Fruit fly (Drosophila melanogaster) whole organism, adult: Measurements from ENCODE around the gene CG10993.

ENCODE experiments used
- CG12768 ChIP-seq: fragments of 200-800 bp; sonication (Bioruptor generic); optimal IDR thresholded peaks from 2 replicates; lab custom pipeline; 2017; ENCODE audit warnings: missing biosample characterization, missing genetic modification characterization, mild to moderate bottlenecking, moderate library complexity, missing genetic modification reagents
- CG14711 ChIP-seq: fragments of 200-800 bp; sonication (Bioruptor generic); optimal IDR thresholded peaks from 2 replicates; lab custom pipeline; 2018; ENCODE audit warnings: missing biosample characterization, mild to moderate bottlenecking, missing genetic modification characterization, moderate library complexity
- CG1620 ChIP-seq: fragments of 200-800 bp; sonication (Bioruptor generic); optimal IDR thresholded peaks from 2 replicates; lab custom pipeline; 2016; ENCODE audit warnings: missing biosample characterization, missing genetic modification characterization
- CG33017 ChIP-seq: fragments of 200-800 bp; sonication (Bioruptor generic); optimal IDR thresholded peaks from 2 replicates; lab custom pipeline; 2018; ENCODE audit warnings: missing biosample characterization, mild to moderate bottlenecking, missing genetic modification characterization, moderate library complexity
- CG5204 ChIP-seq: fragments of 200-800 bp; sonication (Bioruptor generic); optimal IDR thresholded peaks from 2 replicates; lab custom pipeline; 2016; ENCODE audit warnings: missing biosample characterization, missing genetic modification characterization
- Clk ChIP-seq: fragments of 200-800 bp; sonication (Bioruptor generic); optimal IDR thresholded peaks from 2 replicates; lab custom pipeline; 2017; ENCODE audit warnings: missing biosample characterization, missing genetic modification characterization
- Crg-1 ChIP-seq: fragments of 200-800 bp; sonication (Bioruptor generic); optimal IDR thresholded peaks from 2 replicates; lab custom pipeline; 2016; ENCODE audit warnings: missing biosample characterization, missing genetic modification characterization
- kay ChIP-seq: fragments of 200-800 bp; sonication (Bioruptor generic); peaks from one replicate; lab custom pipeline; 2016; ENCODE audit warnings: missing biosample characterization, missing genetic modification characterization, borderline replicate concordance
- tj ChIP-seq: fragments of 200-800 bp; sonication (Bioruptor generic); optimal IDR thresholded peaks from 3 replicates; lab custom pipeline; 2017; ENCODE audit warnings: missing biosample characterization, mild to moderate bottlenecking, missing genetic modification characterization, moderate library complexity
- toe ChIP-seq: fragments of 200-800 bp; sonication (Bioruptor generic); optimal IDR thresholded peaks from 2 replicates; lab custom pipeline; 2016; ENCODE audit warnings: missing biosample characterization, missing genetic modification characterization

dm6 chrX:13752543-13753046, 38.3 kb downstream of the CG10993 start:
- TF ChIP-seq CG1620 (GFP tag; lab: Kevin White, UChicago) (no peak), CG5204 (no peak), CG33017 (tag; lab: Kevin White, UChicago) (no peak), kay (GFP tag; lab: Kevin White, UChicago) (no peak), Clk (no peak), tj (GFP tag; lab: Kevin White, UChicago) (no peak), toe (GFP tag; lab: Kevin White, UChicago) (no peak), CG12768 (GFP tag; lab: Kevin White, UChicago) (no peak), CG14711 (tag; lab: Kevin White, UChicago) (no peak), Crg-1 (no peak)
